Worm (Caenorhabditis elegans): Measurements from ENCODE around the gene F13D12.3.

The F13D12.3 gene

ce11 chrII:11720102-11720501 lies at the start of gene F13D12.3:
Gene F13D12.3, plus strand, starts transcription at chrII:11720402.
- TF ChIP-seq flt-1 (GFP tag; IDR thresholded peaks at IDR 0.05), result no peak
- no peak for TF ChIP-seq ztf-23 (GFP tag; IDR thresholded peaks at IDR 0.05)
- no peak for TF ChIP-seq ztf-29 (GFP tag; IDR thresholded peaks at IDR 0.05)
- TF ChIP-seq cog-1 (tag; optimal IDR thresholded peaks at IDR 0.05), result no peak
- no peak for TF ChIP-seq tab-1 (GFP tag; IDR thresholded peaks at IDR 0.05)
- TF ChIP-seq ref-1 (GFP tag; conservative IDR thresholded peaks at IDR 0.05), result no peak
- no peak for TF ChIP-seq T22C8.4 (GFP tag; IDR thresholded peaks at IDR 0.05)

- TF ChIP-seq T22C8.4 (GFP tag; IDR thresholded peaks at IDR 0.05), result no peak
- peak; percentile 27 for TF ChIP-seq med-1 (GFP tag; optimal IDR thresholded peaks at IDR 0.05; ENCODE audit: insufficient read depth)
Observed at ce11 chrII:11675877-11676473, 44.2 kb upstream of the F13D12.3 start, which contains the start of the genes trr-1 and C47D12.2. Gene trr-1, minus strand, starts transcription at chrII:11675927. Gene C47D12.2, plus strand, starts transcription at chrII:11676306.

DNA sequence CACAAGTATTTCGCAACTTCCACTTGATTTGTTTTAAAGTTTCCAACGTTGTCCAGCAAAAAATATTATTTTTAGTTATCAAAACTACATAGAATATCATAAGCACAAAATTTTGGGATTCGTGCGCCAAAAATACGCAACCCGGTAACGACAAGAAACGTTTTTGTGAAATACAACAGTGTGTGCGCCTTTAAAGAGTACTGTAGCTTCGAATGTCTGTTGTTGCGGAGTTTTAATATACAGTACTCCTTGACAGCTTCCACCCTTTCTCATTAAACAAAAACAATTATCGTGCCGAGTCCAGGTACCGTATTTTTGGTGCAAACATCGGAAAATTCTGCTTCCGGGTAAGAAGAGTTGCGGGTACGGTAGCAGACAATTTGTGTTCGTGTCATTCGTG lies 40.0 kb upstream of the F13D12.3 start:
- TF ChIP-seq ztf-23 (GFP tag; IDR thresholded peaks at IDR 0.05) (no peak), med-1 (GFP tag; optimal IDR thresholded peaks at IDR 0.05; ENCODE audit: insufficient read depth) (no peak)

DNA sequence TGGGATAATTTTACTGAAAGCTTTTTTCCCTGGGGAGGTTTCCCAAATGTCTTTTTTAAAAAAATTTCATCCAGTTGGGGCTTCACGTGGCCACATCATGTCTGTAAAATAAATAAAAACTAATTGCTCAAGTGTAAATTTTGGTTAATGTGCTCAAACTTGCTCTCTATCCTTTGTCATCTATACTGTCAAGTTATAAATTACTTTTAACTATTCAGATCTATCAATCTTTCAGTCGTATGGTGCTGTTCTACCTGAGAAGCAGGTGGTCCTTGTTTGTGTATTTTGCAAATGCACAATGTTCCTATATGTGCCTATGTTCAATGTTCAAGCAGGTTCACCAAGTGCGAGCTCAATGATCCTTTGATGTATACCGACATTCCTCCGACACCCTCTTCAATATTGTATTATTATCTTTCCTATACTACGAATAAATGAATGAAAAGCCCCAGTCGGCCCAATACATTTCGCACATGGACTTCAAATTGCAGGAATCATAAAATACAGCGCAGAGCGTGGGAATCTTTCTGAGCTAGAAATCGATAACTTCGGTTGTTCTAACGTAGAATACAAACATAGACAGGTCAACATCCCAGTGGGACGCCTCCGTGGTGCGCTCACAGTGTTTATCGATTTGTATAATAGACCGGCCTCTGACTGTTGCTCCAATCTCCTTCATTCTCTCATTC lies 38.9 kb upstream of the F13D12.3 start, which contains the start of the genes sfxn-1.4 and C47D12.4:
Gene sfxn-1.4, minus strand, starts transcription at position 101 of the 689 bp plus-strand sequence.
Gene C47D12.4, plus strand, starts transcription at position 639 of the 689 bp plus-strand sequence.
- no peak for TF ChIP-seq klf-2 (GFP tag; conservative IDR thresholded peaks at IDR 0.05)
- 0 out of 2 replicates have a peak, but pooled peaks have one; percentile 18 for TF ChIP-seq T22C8.4 (GFP tag; IDR thresholded peaks at IDR 0.05)

DNA sequence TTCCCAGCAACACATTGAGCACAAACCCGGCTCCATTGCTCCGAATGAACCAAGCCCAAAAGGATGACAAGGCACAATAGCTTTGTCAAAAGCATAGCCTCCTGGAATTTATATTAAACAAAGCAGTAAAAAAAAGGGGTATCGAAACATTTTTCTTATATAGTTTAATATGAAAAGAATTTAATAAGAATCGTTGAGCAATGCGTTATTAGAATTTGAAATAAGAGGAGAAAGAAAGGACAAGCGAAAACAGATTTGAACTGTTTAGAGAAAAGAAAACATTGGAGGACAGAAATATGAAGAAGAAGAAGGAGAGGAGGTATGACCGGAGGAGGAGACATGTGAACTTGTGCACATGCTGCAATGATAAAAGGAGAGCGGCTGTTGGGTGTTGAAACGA lies 35.0 kb upstream of the F13D12.3 start, which contains the start of gene C47D12.5:
Gene C47D12.5, minus strand, starts transcription at position 101 of the 400 bp plus-strand sequence.
- no peak for TF ChIP-seq tab-1 (GFP tag; IDR thresholded peaks at IDR 0.05)
- no peak for TF ChIP-seq ref-1 (GFP tag; conservative IDR thresholded peaks at IDR 0.05)
- TF ChIP-seq flt-1 (GFP tag; IDR thresholded peaks at IDR 0.05), result no peak
- no peak for TF ChIP-seq med-1 (GFP tag; optimal IDR thresholded peaks at IDR 0.05; ENCODE audit: insufficient read depth)
- TF ChIP-seq ztf-23 (GFP tag; IDR thresholded peaks at IDR 0.05), result no peak

DNA sequence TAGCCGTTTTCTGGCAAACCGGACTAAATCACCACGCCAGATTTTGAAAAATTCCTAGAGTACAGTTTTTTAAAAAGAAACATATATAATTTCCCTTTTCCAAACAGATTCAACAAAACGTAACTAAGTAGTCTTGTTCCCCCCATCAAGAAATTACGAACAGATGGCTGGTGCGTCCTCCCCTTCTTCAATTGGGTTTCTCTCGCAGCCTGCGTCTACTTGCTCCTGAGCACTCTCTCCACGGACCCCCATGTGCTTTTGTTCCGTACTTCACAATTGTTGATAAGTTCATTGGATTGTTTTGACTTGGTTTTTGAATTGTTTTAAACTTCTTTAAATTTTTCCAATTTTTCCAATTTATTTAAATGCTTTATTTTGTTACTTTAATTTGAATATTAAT lies 32.2 kb upstream of the F13D12.3 start:
- TF ChIP-seq klf-2 (GFP tag; conservative IDR thresholded peaks at IDR 0.05) (no peak), tab-1 (GFP tag; IDR thresholded peaks at IDR 0.05) (no peak), flt-1 (GFP tag; IDR thresholded peaks at IDR 0.05) (no peak), ztf-29 (GFP tag; IDR thresholded peaks at IDR 0.05) (no peak), cog-1 (tag; optimal IDR thresholded peaks at IDR 0.05) (no peak), med-1 (GFP tag; optimal IDR thresholded peaks at IDR 0.05; ENCODE audit: insufficient read depth) (no peak), T22C8.4 (GFP tag; IDR thresholded peaks at IDR 0.05) (no peak), ref-1 (GFP tag; conservative IDR thresholded peaks at IDR 0.05) (no peak), ztf-23 (GFP tag; IDR thresholded peaks at IDR 0.05) (no peak)

DNA sequence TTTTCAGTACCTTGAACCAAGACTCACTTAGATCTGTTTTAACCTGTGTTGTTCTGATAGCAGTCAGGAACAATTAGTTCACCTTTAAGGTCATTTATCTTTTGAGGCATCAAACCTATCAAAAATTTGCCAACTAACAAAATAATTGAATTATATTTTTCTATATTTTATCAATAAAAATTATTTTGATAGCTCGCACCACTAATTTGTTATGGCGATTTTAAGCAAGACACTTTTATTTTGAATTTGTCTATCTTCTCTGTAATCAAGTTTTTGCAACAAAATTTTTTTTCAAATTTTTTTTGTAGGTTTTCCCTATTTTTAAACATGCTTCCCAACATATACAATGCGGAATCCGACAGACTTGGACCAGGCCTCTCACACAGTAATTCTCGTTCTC lies 31.6 kb upstream of the F13D12.3 start, which contains the start of gene kel-1:
Gene kel-1, plus strand, starts transcription at position 301 of the 400 bp plus-strand sequence.
- TF ChIP-seq ztf-23 (GFP tag; IDR thresholded peaks at IDR 0.05) (no peak), cog-1 (tag; optimal IDR thresholded peaks at IDR 0.05) (no peak), ztf-29 (GFP tag; IDR thresholded peaks at IDR 0.05) (no peak), flt-1 (GFP tag; IDR thresholded peaks at IDR 0.05) (no peak), ref-1 (GFP tag; conservative IDR thresholded peaks at IDR 0.05) (no peak), klf-2 (GFP tag; conservative IDR thresholded peaks at IDR 0.05) (no peak), tab-1 (GFP tag; IDR thresholded peaks at IDR 0.05) (no peak), med-1 (GFP tag; optimal IDR thresholded peaks at IDR 0.05; ENCODE audit: insufficient read depth) (no peak), T22C8.4 (GFP tag; IDR thresholded peaks at IDR 0.05) (no peak)

ce11 chrII:11689941-11690340 lies 30.3 kb upstream of the F13D12.3 start:
- TF ChIP-seq cog-1 (tag; optimal IDR thresholded peaks at IDR 0.05) (no peak), klf-2 (GFP tag; conservative IDR thresholded peaks at IDR 0.05) (no peak), med-1 (GFP tag; optimal IDR thresholded peaks at IDR 0.05; ENCODE audit: insufficient read depth) (no peak), ref-1 (GFP tag; conservative IDR thresholded peaks at IDR 0.05) (no peak), flt-1 (GFP tag; IDR thresholded peaks at IDR 0.05) (no peak), tab-1 (GFP tag; IDR thresholded peaks at IDR 0.05) (no peak), ztf-29 (GFP tag; IDR thresholded peaks at IDR 0.05) (no peak)

DNA sequence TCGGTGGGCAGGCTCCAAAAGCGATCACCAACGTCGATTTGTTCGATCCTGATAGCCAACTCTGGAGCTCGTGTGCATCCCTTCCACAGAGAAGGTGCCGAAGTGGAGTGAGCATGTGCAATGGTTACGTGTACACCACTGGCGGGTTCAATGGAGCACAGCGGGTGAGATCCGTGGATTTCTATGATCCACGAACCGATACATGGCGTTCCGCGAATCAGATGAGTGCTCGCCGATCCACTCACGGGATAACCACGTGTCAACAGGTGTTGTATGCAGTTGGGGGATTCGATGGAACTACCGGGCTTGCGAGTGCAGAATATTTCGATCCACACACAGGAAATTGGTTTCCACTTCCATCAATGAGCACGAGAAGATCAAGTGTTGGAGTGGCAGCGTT lies 29.3 kb upstream of the F13D12.3 start:
- TF ChIP-seq T22C8.4 (GFP tag; IDR thresholded peaks at IDR 0.05) (no peak), ztf-29 (GFP tag; IDR thresholded peaks at IDR 0.05) (no peak), med-1 (GFP tag; optimal IDR thresholded peaks at IDR 0.05; ENCODE audit: insufficient read depth) (no peak), cog-1 (tag; optimal IDR thresholded peaks at IDR 0.05) (no peak), flt-1 (GFP tag; IDR thresholded peaks at IDR 0.05) (no peak)

DNA sequence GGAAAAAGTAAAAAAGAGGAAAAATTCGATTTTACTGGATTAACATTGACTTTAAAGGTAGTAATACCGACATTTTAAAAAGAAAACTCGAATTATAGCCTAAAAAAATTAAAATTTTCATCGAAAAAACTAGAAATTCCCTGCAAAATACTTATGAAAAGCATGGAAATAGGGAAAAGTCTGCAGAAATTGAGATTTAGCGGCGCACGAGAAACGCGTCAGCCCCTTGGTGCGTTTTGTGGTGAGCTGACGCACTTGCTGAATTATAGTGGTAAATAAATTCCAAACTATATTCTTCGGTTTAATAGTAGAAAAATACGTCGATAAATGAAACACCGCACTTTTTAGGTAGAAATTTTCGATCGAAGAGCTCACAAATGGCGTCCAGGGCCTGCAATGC lies 25.8 kb upstream of the F13D12.3 start:
- TF ChIP-seq klf-2 (GFP tag; conservative IDR thresholded peaks at IDR 0.05) (no peak), ztf-23 (GFP tag; IDR thresholded peaks at IDR 0.05) (peak; percentile 66; the same call in 1 of the 2 replicates)

Data from whole organism, midembryonic.